Worm (Caenorhabditis elegans) whole organism, L3 larva: Measurements from ENCODE around the gene F45E10.2.

Experiments
- R02D3.7 ChIP-seq: fragments of 150-350 bp; optimal IDR thresholded peaks from 2 replicates; lab custom pipeline; 2014; ENCODE audit warnings: missing biosample characterization, missing genetic modification characterization
- ZK546.5 ChIP-seq: sonication (generic microtip); optimal IDR thresholded peaks from 2 replicates; lab custom pipeline; 2017; ENCODE audit warnings: missing biosample characterization, missing genetic modification characterization
- aly-2 ChIP-seq: fragments of 150-350 bp; optimal IDR thresholded peaks from 2 replicates; lab custom pipeline; 2014; ENCODE audit warnings: missing biosample characterization, missing genetic modification characterization
- ama-1 ChIP-seq: fragments of 150-350 bp; optimal IDR thresholded peaks from 2 replicates; lab custom pipeline; 2018
- ceh-28 ChIP-seq: fragments of 150-350 bp; optimal IDR thresholded peaks from 2 replicates; lab custom pipeline; 2014; ENCODE audit warnings: missing biosample characterization, missing genetic modification reagents, missing genetic modification characterization
- ceh-82 ChIP-seq: fragments of 150-350 bp; optimal IDR thresholded peaks from 2 replicates; lab custom pipeline; 2014; ENCODE audit warnings: missing biosample characterization, missing genetic modification characterization
- ceh-9 ChIP-seq: sonication (generic microtip); optimal IDR thresholded peaks from 2 replicates; lab custom pipeline; 2018; ENCODE audit warnings: missing biosample characterization, missing genetic modification characterization
- daf-12 ChIP-seq: fragments of 150-350 bp; optimal IDR thresholded peaks from 2 replicates; lab custom pipeline; 2014; ENCODE audit warnings: missing biosample characterization, missing genetic modification reagents, missing genetic modification characterization
- egl-27 ChIP-seq: sonication (generic microtip); optimal IDR thresholded peaks from 4 replicates; lab custom pipeline; 2017; ENCODE audit warnings: missing biosample characterization, missing genetic modification reagents, missing genetic modification characterization
- egl-5 ChIP-seq: fragments of 150-350 bp; optimal IDR thresholded peaks from 2 replicates; lab custom pipeline; 2017; ENCODE audit warnings: missing biosample characterization, missing genetic modification reagents, missing genetic modification characterization, inconsistent platforms
- elt-1 ChIP-seq: fragments of 150-350 bp; optimal IDR thresholded peaks from 2 replicates; lab custom pipeline; 2014; ENCODE audit warnings: missing biosample characterization, missing genetic modification characterization
- elt-2 ChIP-seq: sonication (generic microtip); optimal IDR thresholded peaks from 2 replicates; lab custom pipeline; 2016; ENCODE audit warnings: missing genetic modification reagents, mild to moderate bottlenecking, missing genetic modification characterization, missing compliant biosample characterization
- elt-3 ChIP-seq, 3 experiments: fragments of 150-350 bp in 1 of 3; sonication (generic microtip) in 2 of 3; optimal IDR thresholded peaks; 2 replicates in 2 of 3; 4 replicates in 1 of 3; lab custom pipeline; 2014 to 2017; ENCODE audit warnings: missing biosample characterization in 3 of 3, missing genetic modification characterization in 3 of 3
- eor-1 ChIP-seq, 2 experiments: fragments of 150-350 bp; optimal IDR thresholded peaks; 2 replicates each; lab custom pipeline; 2014 to 2018; ENCODE audit warnings: missing biosample characterization in 2 of 2, missing genetic modification characterization in 2 of 2
- fkh-10 ChIP-seq: sonication (generic microtip); optimal IDR thresholded peaks from 2 replicates; lab custom pipeline; 2017; ENCODE audit warnings: missing biosample characterization, missing genetic modification reagents, missing genetic modification characterization
- fkh-2 ChIP-seq: fragments of 150-350 bp; optimal IDR thresholded peaks from 2 replicates; lab custom pipeline; 2014; ENCODE audit warnings: missing biosample characterization, missing genetic modification reagents, missing genetic modification characterization
- fos-1 ChIP-seq: fragments of 150-350 bp; optimal IDR thresholded peaks from 2 replicates; lab custom pipeline; 2014; ENCODE audit warnings: missing biosample characterization, missing genetic modification characterization
- hmg-11 ChIP-seq: sonication (generic microtip); optimal IDR thresholded peaks from 2 replicates; lab custom pipeline; 2016; ENCODE audit warnings: missing genetic modification characterization, missing compliant biosample characterization
- jun-1 ChIP-seq: fragments of 150-350 bp; optimal IDR thresholded peaks from 2 replicates; lab custom pipeline; 2014; ENCODE audit warnings: missing biosample characterization, missing genetic modification reagents, missing genetic modification characterization
- lin-39 ChIP-seq: fragments of 150-350 bp; optimal IDR thresholded peaks from 2 replicates; lab custom pipeline; 2018; ENCODE audit warnings: missing biosample characterization, missing genetic modification reagents, missing genetic modification characterization
- lsy-12 ChIP-seq: sonication (generic microtip); optimal IDR thresholded peaks from 2 replicates; lab custom pipeline; 2016; ENCODE audit warnings: mild to moderate bottlenecking, missing genetic modification characterization, missing compliant biosample characterization
- mdl-1 ChIP-seq: fragments of 150-350 bp; optimal IDR thresholded peaks from 2 replicates; lab custom pipeline; 2014; ENCODE audit warnings: missing biosample characterization, missing genetic modification characterization
- nfya-1 ChIP-seq: sonication (generic microtip); optimal IDR thresholded peaks from 2 replicates; lab custom pipeline; 2017; ENCODE audit warnings: missing genetic modification characterization, mild to moderate bottlenecking, missing compliant biosample characterization, antibody characterized with exemption, moderate library complexity; ENCODE audit not compliant: insufficient read depth
- nhr-23 ChIP-seq: fragments of 150-350 bp; optimal IDR thresholded peaks from 2 replicates; lab custom pipeline; 2014; ENCODE audit warnings: missing biosample characterization, missing genetic modification reagents, missing genetic modification characterization
- nhr-237 ChIP-seq: fragments of 150-350 bp; optimal IDR thresholded peaks from 2 replicates; lab custom pipeline; 2014; ENCODE audit warnings: missing biosample characterization, missing genetic modification characterization
- nhr-25 ChIP-seq: sonication (generic microtip); optimal IDR thresholded peaks from 2 replicates; lab custom pipeline; 2017; ENCODE audit warnings: missing biosample characterization, missing genetic modification characterization
- nhr-28 ChIP-seq: fragments of 150-350 bp; optimal IDR thresholded peaks from 2 replicates; lab custom pipeline; 2014; ENCODE audit warnings: missing biosample characterization, missing genetic modification characterization
- nhr-43 ChIP-seq: sonication (generic microtip); optimal IDR thresholded peaks from 2 replicates; lab custom pipeline; 2016; ENCODE audit warnings: mild to moderate bottlenecking, missing genetic modification characterization, missing compliant biosample characterization; ENCODE audit not compliant: poor library complexity, severe bottlenecking
- nhr-67 ChIP-seq: fragments of 150-350 bp; optimal IDR thresholded peaks from 2 replicates; lab custom pipeline; 2014; ENCODE audit warnings: missing biosample characterization, missing genetic modification characterization
- nhr-76 ChIP-seq: fragments of 150-350 bp; sonication (generic microtip); optimal IDR thresholded peaks from 5 replicates; lab custom pipeline; 2014; ENCODE audit warnings: missing biosample characterization, missing genetic modification characterization
- nhr-77 ChIP-seq: fragments of 150-350 bp; optimal IDR thresholded peaks from 2 replicates; lab custom pipeline; 2014; ENCODE audit warnings: missing biosample characterization, missing genetic modification characterization
- pha-4 ChIP-seq: fragments of 150-350 bp; optimal IDR thresholded peaks from 2 replicates; lab custom pipeline; 2014; ENCODE audit warnings: missing biosample characterization, missing genetic modification reagents, missing genetic modification characterization
- sea-2 ChIP-seq: fragments of 150-350 bp; sonication (generic microtip); optimal IDR thresholded peaks from 4 replicates; lab custom pipeline; 2014; ENCODE audit warnings: missing biosample characterization, missing genetic modification reagents, missing genetic modification characterization
- skn-1 ChIP-seq: fragments of 150-350 bp; optimal IDR thresholded peaks from 2 replicates; lab custom pipeline; 2014; ENCODE audit warnings: missing biosample characterization, missing genetic modification characterization
- snpc-4 ChIP-seq: fragments of 150-350 bp; optimal IDR thresholded peaks from 2 replicates; lab custom pipeline; 2014; ENCODE audit warnings: missing biosample characterization, missing genetic modification characterization
- tbx-2 ChIP-seq: sonication (generic microtip); optimal IDR thresholded peaks from 2 replicates; lab custom pipeline; 2016; ENCODE audit warnings: mild to moderate bottlenecking, missing genetic modification characterization, missing compliant biosample characterization
- unc-39 ChIP-seq: sonication (generic microtip); optimal IDR thresholded peaks from 4 replicates; lab custom pipeline; 2017; ENCODE audit warnings: missing biosample characterization, missing genetic modification characterization
- unc-62 ChIP-seq: fragments of 150-350 bp; sonication (generic microtip); optimal IDR thresholded peaks from 4 replicates; lab custom pipeline; 2014; ENCODE audit warnings: missing biosample characterization, missing genetic modification reagents, missing genetic modification characterization
- zag-1 ChIP-seq: fragments of 150-350 bp; optimal IDR thresholded peaks from 2 replicates; lab custom pipeline; 2014; ENCODE audit warnings: missing biosample characterization, missing genetic modification characterization

The F45E10.2 gene

DNA sequence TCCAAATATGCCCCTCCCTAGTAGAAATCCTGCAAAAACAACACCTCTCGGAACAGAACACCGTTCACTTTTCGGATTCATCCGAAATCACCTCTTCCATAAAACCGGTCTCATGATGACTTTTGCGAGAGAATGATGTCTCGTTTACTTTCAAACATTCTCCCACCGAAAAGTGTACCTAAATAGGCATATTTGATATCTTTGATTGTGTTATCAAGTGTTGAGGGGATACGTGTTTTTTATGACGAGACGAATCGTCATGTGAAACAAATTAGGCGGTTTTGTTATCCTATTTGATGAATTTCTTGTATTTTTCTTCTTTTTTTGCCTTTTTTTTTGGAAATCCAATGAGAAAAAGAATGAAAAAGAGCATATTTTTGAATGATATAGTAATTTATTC lies 39.9 kb downstream of the F45E10.2 start:
- TF ChIP-seq ama-1 (lab: Kevin White, UChicago) (peak; percentile 50), lsy-12 (tag; lab: Kevin White, UChicago) (no peak), nhr-25 (peak; percentile 7), nfya-1 (tag; lab: Kevin White, UChicago) (no peak), aly-2 (no peak), nhr-237 (no peak), fkh-10 (GFP tag; lab: Kevin White, UChicago) (no peak), ceh-82 (tag; lab: Kevin White, UChicago) (no peak), nhr-23 (tag; lab: Kevin White, UChicago) (peak; percentile 6), fos-1 (tag; lab: Kevin White, UChicago) (no peak), unc-39 (tag; lab: Kevin White, UChicago) (no peak), elt-2 (tag; lab: Kevin White, UChicago) (no peak), pha-4 (no peak), fkh-2 (tag; lab: Kevin White, UChicago) (no peak), tbx-2 (tag; lab: Kevin White, UChicago) (no peak), hmg-11 (tag; lab: Kevin White, UChicago) (no peak), elt-1 (tag; lab: Kevin White, UChicago) (peak; percentile 39), elt-3 (tag; optimal IDR thresholded peaks at IDR 0.05; lab: Kevin White, UChicago) (no peak), ZK546.5 (tag; lab: Kevin White, UChicago) (no peak), jun-1 (tag; lab: Kevin White, UChicago) (no peak), nhr-28 (tag; lab: Kevin White, UChicago) (no peak), egl-5 (no peak), R02D3.7 (tag; lab: Kevin White, UChicago) (no peak), ceh-28 (tag; lab: Kevin White, UChicago) (no peak)

DNA sequence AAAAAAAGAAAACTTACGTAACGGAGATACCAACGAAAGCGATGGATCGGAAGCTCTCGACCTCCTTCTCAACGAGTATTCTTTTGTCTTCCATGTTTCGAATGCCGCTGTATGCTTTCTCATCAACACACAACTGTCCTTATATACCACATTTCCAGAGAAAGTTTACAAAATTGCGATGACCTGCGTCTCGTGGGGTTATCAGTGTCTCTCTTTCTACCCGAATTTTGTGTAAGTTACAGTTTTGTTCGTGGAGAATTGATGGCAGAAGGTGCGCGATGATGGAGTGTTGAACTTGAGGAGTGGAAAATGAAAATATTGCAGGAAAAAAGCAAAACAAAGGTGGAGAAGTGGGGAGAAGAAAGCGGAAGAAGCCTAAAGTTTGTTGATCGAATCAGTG lies 41.5 kb downstream of the F45E10.2 start, which contains the start of gene col-81:
col-81 (minus strand) TSS at position 101 of the 400 bp plus-strand sequence.
- no peak for TF ChIP-seq nhr-76 (tag; lab: Kevin White, UChicago)
- TF ChIP-seq aly-2 = no peak
- no peak for TF ChIP-seq nhr-43
- no peak for TF ChIP-seq ceh-9 (tag; lab: Kevin White, UChicago)
- no peak for TF ChIP-seq ceh-82 (tag; lab: Kevin White, UChicago)
- no peak for TF ChIP-seq elt-2 (tag; lab: Kevin White, UChicago)
- no peak for TF ChIP-seq elt-1 (tag; lab: Kevin White, UChicago)
- TF ChIP-seq lin-39 (tag; lab: Kevin White, UChicago) = no peak
- no peak for TF ChIP-seq daf-12 (tag; lab: Kevin White, UChicago)
- TF ChIP-seq sea-2 = no peak
- TF ChIP-seq nfya-1 (tag; lab: Kevin White, UChicago) = no peak
- no peak for TF ChIP-seq jun-1 (tag; lab: Kevin White, UChicago)
- TF ChIP-seq nhr-67 = no peak
- TF ChIP-seq nhr-77 = no peak
- no peak for TF ChIP-seq lsy-12 (tag; lab: Kevin White, UChicago)
- no peak for TF ChIP-seq egl-27 (tag; lab: Kevin White, UChicago)
- no peak for TF ChIP-seq zag-1 (tag; lab: Kevin White, UChicago)
- no peak for TF ChIP-seq mdl-1 (tag; lab: Kevin White, UChicago)

- no peak for TF ChIP-seq snpc-4 (tag; lab: Kevin White, UChicago)
- TF ChIP-seq unc-62 (GFP tag; lab: Kevin White, UChicago) = no peak
- no peak for TF ChIP-seq nhr-23 (tag; lab: Kevin White, UChicago)
- no peak for TF ChIP-seq nhr-67
- TF ChIP-seq nhr-237 = no peak
- TF ChIP-seq skn-1 (tag; lab: Kevin White, UChicago) = no peak
- TF ChIP-seq eor-1 (tag; optimal IDR thresholded peaks at IDR 0.05; lab: Kevin White, UChicago) = no peak
- no peak for TF ChIP-seq elt-1 (tag; lab: Kevin White, UChicago)
- TF ChIP-seq nhr-25 = no peak
- TF ChIP-seq elt-2 (tag; lab: Kevin White, UChicago) = no peak
- TF ChIP-seq lin-39 (tag; lab: Kevin White, UChicago) = no peak
- TF ChIP-seq fos-1 (tag; lab: Kevin White, UChicago) = no peak
Observed at ce11 chrII:11012532-11013179, 42.5 kb downstream of the F45E10.2 start.
